Worm (Caenorhabditis elegans) whole organism, late embryonic: ENCODE measurements around the gene B0507.6.

ENCODE experiments used
- ama-1 ChIP-seq: fragments of 150-350 bp; optimal IDR thresholded peaks from 2 replicates; lab custom pipeline; 2014
- ceh-9 ChIP-seq: sonication (generic microtip); optimal IDR thresholded peaks from 2 replicates; lab custom pipeline; 2016; ENCODE audit warnings: mild to moderate bottlenecking, missing genetic modification characterization, inconsistent platforms, missing compliant biosample characterization
- elt-2 ChIP-seq: sonication (generic microtip); optimal IDR thresholded peaks from 2 replicates; lab custom pipeline; 2016; ENCODE audit warnings: missing genetic modification reagents, missing genetic modification characterization, missing compliant biosample characterization
- fkh-10 ChIP-seq: fragments of 150-350 bp; optimal IDR thresholded peaks from 2 replicates; lab custom pipeline; 2014; ENCODE audit warnings: missing biosample characterization, missing genetic modification reagents, missing genetic modification characterization
- nfya-1 ChIP-seq: sonication (generic microtip); optimal IDR thresholded peaks from 2 replicates; lab custom pipeline; 2017; ENCODE audit warnings: missing genetic modification characterization, mild to moderate bottlenecking, missing compliant biosample characterization, antibody characterized with exemption, moderate library complexity
- nhr-11 ChIP-seq: fragments of 150-350 bp; optimal IDR thresholded peaks from 2 replicates; lab custom pipeline; 2014; ENCODE audit warnings: missing biosample characterization, missing genetic modification characterization
- pha-4 ChIP-seq: fragments of 150-350 bp; optimal IDR thresholded peaks from 2 replicates; lab custom pipeline; 2018; ENCODE audit warnings: missing biosample characterization, missing genetic modification reagents, missing genetic modification characterization
- pqm-1 ChIP-seq: sonication (generic microtip); optimal IDR thresholded peaks from 2 replicates; lab custom pipeline; 2016; ENCODE audit warnings: missing genetic modification characterization, missing compliant biosample characterization

- TF ChIP-seq nfya-1 (tag; lab: Kevin White, UChicago) (no peak), fkh-10 (GFP tag; lab: Kevin White, UChicago) (no peak), nhr-11 (tag; lab: Kevin White, UChicago) (no peak), ceh-9 (tag; lab: Kevin White, UChicago) (no peak), pha-4 (no peak), ama-1 (lab: Kevin White, UChicago) (no peak), elt-2 (tag; lab: Kevin White, UChicago) (no peak), pqm-1 (tag; lab: Kevin White, UChicago) (no peak)
Measured at ce11 chrV:8771599-8771998, 25.6 kb downstream of the B0507.6 start, which contains the start of gene srx-115.
